Worm (Caenorhabditis elegans): ENCODE data around the gene K07F5.17.

The K07F5.17 gene

ce11 chrIV:9846574-9846973 is 4.4 kb downstream of the K07F5.17 start, which contains the start of gene K07F5.6:
K07F5.6 (minus strand) TSS chrIV:9846674.
- TF ChIP-seq gmeb-1 (tag; optimal IDR thresholded peaks at IDR 0.05) (no peak), mbf-1 (tag; optimal IDR thresholded peaks at IDR 0.05) (no peak), C34F6.9 (tag; optimal IDR thresholded peaks at IDR 0.05) (no peak), lsy-2 (tag; optimal IDR thresholded peaks at IDR 0.05) (no peak), elt-1 (tag; optimal IDR thresholded peaks at IDR 0.05) (no peak), nhr-25 (tag; optimal IDR thresholded peaks at IDR 0.05) (no peak), lin-39 (tag; optimal IDR thresholded peaks at IDR 0.05) (no peak), unc-55 (GFP tag; optimal IDR thresholded peaks at IDR 0.05) (no peak), nhr-129 (tag; optimal IDR thresholded peaks at IDR 0.05) (no peak), R02D3.7 (tag; optimal IDR thresholded peaks at IDR 0.05) (no peak), sma-9 (GFP tag; optimal IDR thresholded peaks at IDR 0.05) (no peak), sma-9 (tag; optimal IDR thresholded peaks at IDR 0.05) (no peak), snpc-4 (tag; optimal IDR thresholded peaks at IDR 0.05) (no peak), peb-1 (tag; optimal IDR thresholded peaks at IDR 0.05) (no peak), nhr-6 (tag; optimal IDR thresholded peaks at IDR 0.05) (no peak), ceh-16 (tag; optimal IDR thresholded peaks at IDR 0.05) (no peak), mdl-1 (tag; optimal IDR thresholded peaks at IDR 0.05) (no peak), ZK546.5 (tag; optimal IDR thresholded peaks at IDR 0.05) (no peak), lin-13 (GFP tag; optimal IDR thresholded peaks at IDR 0.05) (no peak), mab-5 (tag; optimal IDR thresholded peaks at IDR 0.05) (no peak), nhr-10 (tag; optimal IDR thresholded peaks at IDR 0.05) (no peak)

ce11 chrIV:9848075-9848474 is 5.9 kb downstream of the K07F5.17 start, which contains the start of gene K07F5.7:
K07F5.7 (minus strand) TSS chrIV:9848175.
- TF ChIP-seq aly-2 (tag; optimal IDR thresholded peaks at IDR 0.05), result no peak
- TF ChIP-seq nhr-12 (tag; optimal IDR thresholded peaks at IDR 0.05), result no peak
- no peak for TF ChIP-seq nhr-11 (tag; optimal IDR thresholded peaks at IDR 0.05)
- TF ChIP-seq sem-4 (tag; optimal IDR thresholded peaks at IDR 0.05), result no peak
- no peak for TF ChIP-seq mab-5 (tag; optimal IDR thresholded peaks at IDR 0.05)

ce11 chrIV:9849624-9850023 is 7.5 kb downstream of the K07F5.17 start, which contains the start of gene K07F5.8:
K07F5.8 (minus strand) TSS chrIV:9849724.
- TF ChIP-seq zag-1 (tag; optimal IDR thresholded peaks at IDR 0.05) (no peak), ceh-16 (tag; optimal IDR thresholded peaks at IDR 0.05) (no peak), unc-55 (GFP tag; optimal IDR thresholded peaks at IDR 0.05) (no peak), ama-1 (optimal IDR thresholded peaks at IDR 0.05) (no peak), skn-1 (tag; optimal IDR thresholded peaks at IDR 0.05) (no peak), nhr-129 (tag; optimal IDR thresholded peaks at IDR 0.05) (no peak), nhr-6 (tag; optimal IDR thresholded peaks at IDR 0.05) (no peak), peb-1 (tag; optimal IDR thresholded peaks at IDR 0.05) (no peak), fos-1 (tag; optimal IDR thresholded peaks at IDR 0.05) (no peak), elt-1 (tag; optimal IDR thresholded peaks at IDR 0.05) (no peak), ztf-11 (tag; optimal IDR thresholded peaks at IDR 0.05) (no peak), unc-39 (tag; optimal IDR thresholded peaks at IDR 0.05) (no peak), nhr-237 (tag; optimal IDR thresholded peaks at IDR 0.05) (no peak), ZK546.5 (tag; optimal IDR thresholded peaks at IDR 0.05) (no peak), lsy-2 (tag; optimal IDR thresholded peaks at IDR 0.05) (no peak), ceh-82 (tag; optimal IDR thresholded peaks at IDR 0.05) (no peak), mbf-1 (tag; optimal IDR thresholded peaks at IDR 0.05) (no peak), nhr-23 (tag; optimal IDR thresholded peaks at IDR 0.05) (no peak)

- TF ChIP-seq ceh-16 (tag; optimal IDR thresholded peaks at IDR 0.05) (no peak), nhr-12 (tag; optimal IDR thresholded peaks at IDR 0.05) (no peak), nhr-129 (tag; optimal IDR thresholded peaks at IDR 0.05) (no peak), ama-1 (optimal IDR thresholded peaks at IDR 0.05) (no peak), nhr-25 (tag; optimal IDR thresholded peaks at IDR 0.05) (no peak), mab-5 (tag; optimal IDR thresholded peaks at IDR 0.05) (no peak), ztf-11 (tag; optimal IDR thresholded peaks at IDR 0.05) (no peak), gmeb-1 (tag; optimal IDR thresholded peaks at IDR 0.05) (no peak), mdl-1 (tag; optimal IDR thresholded peaks at IDR 0.05) (no peak), aly-2 (tag; optimal IDR thresholded peaks at IDR 0.05) (no peak), lin-11 (tag; optimal IDR thresholded peaks at IDR 0.05) (no peak), ZK546.5 (tag; optimal IDR thresholded peaks at IDR 0.05) (no peak), sma-9 (GFP tag; optimal IDR thresholded peaks at IDR 0.05) (no peak), sma-9 (tag; optimal IDR thresholded peaks at IDR 0.05) (no peak)
Observed at ce11 chrIV:9850931-9851330, 8.8 kb downstream of the K07F5.17 start, which contains the start of gene ssp-10. ssp-10 (minus strand) TSS chrIV:9851031.

- TF ChIP-seq blmp-1 (tag; optimal IDR thresholded peaks at IDR 0.05; ENCODE audit: insufficient read depth), result no peak
- no peak for TF ChIP-seq C34F6.9 (tag; optimal IDR thresholded peaks at IDR 0.05)
- no peak for TF ChIP-seq ztf-11 (tag; optimal IDR thresholded peaks at IDR 0.05)
- no peak for TF ChIP-seq egl-27 (tag; optimal IDR thresholded peaks at IDR 0.05)
- TF ChIP-seq nhr-12 (tag; optimal IDR thresholded peaks at IDR 0.05), result no peak
- no peak for TF ChIP-seq mdl-1 (tag; optimal IDR thresholded peaks at IDR 0.05)
- TF ChIP-seq zag-1 (tag; optimal IDR thresholded peaks at IDR 0.05), result no peak
- TF ChIP-seq nhr-237 (tag; optimal IDR thresholded peaks at IDR 0.05), result no peak
- no peak for TF ChIP-seq unc-39 (tag; optimal IDR thresholded peaks at IDR 0.05)
- no peak for TF ChIP-seq R02D3.7 (tag; optimal IDR thresholded peaks at IDR 0.05)
- TF ChIP-seq gmeb-1 (tag; optimal IDR thresholded peaks at IDR 0.05), result no peak
- TF ChIP-seq snpc-4 (tag; optimal IDR thresholded peaks at IDR 0.05), result no peak
- TF ChIP-seq nhr-11 (tag; optimal IDR thresholded peaks at IDR 0.05), result no peak
- no peak for TF ChIP-seq ztf-4 (tag; optimal IDR thresholded peaks at IDR 0.05)
- no peak for TF ChIP-seq elt-1 (tag; optimal IDR thresholded peaks at IDR 0.05)
Observed at ce11 chrIV:9852250-9852649, 10.1 kb downstream of the K07F5.17 start, which contains the start of gene ssq-1. ssq-1 (plus strand) TSS chrIV:9852550.
